Fruit fly (Drosophila melanogaster) S2 (cell line): ENCODE measurements around the gene CG8159.

Experiments used
- CG8478 ChIP-seq: fragments of >200 bp; optimal IDR thresholded peaks from 2 replicates; lab custom pipeline; 2018
- CTCF ChIP-seq, 2 experiments: fragments of >200 bp; optimal IDR thresholded peaks; 2 replicates each; lab custom pipeline; 2018

dm6 chr3R:8773135-8773534 lies 46.5 kb downstream of the CG8159 start, which contains the start of gene CG34301:
- no peak for TF ChIP-seq CG8478 (lab: Kevin White, UChicago)
- TF ChIP-seq CTCF (optimal IDR thresholded peaks at IDR 0.05; lab: Kevin White, UChicago): no peak
